Fruit fly (Drosophila melanogaster) whole organism, pupa: Measurements from ENCODE around the gene RhoGAP92B.

Experiments used
- CG14655 ChIP-seq: fragments of 200-800 bp; sonication (Bioruptor generic); optimal IDR thresholded peaks from 3 replicates; lab custom pipeline; 2017; ENCODE audit warnings: mild to moderate bottlenecking, missing biosample characterization, missing genetic modification reagents, missing genetic modification characterization
- CG4496 ChIP-seq: fragments of 200-800 bp; sonication (Bioruptor generic); IDR thresholded peaks from 3 replicates; pipeline ENCODE4 v1.3.6; 2022; ENCODE audit warnings: missing biosample characterization, missing genetic modification characterization
- CG8159 ChIP-seq: fragments of 200-800 bp; sonication (Bioruptor generic); optimal IDR thresholded peaks from 3 replicates; lab custom pipeline; 2018; ENCODE audit warnings: missing biosample characterization, mild to moderate bottlenecking, missing genetic modification characterization, moderate library complexity
- Pif1B ChIP-seq: fragments of 200-800 bp; sonication (Bioruptor generic); optimal IDR thresholded peaks from 3 replicates; lab custom pipeline; 2016; ENCODE audit warnings: missing biosample characterization, missing genetic modification characterization
- Snoo ChIP-seq: fragments of 200-800 bp; sonication (Bioruptor generic); optimal IDR thresholded peaks from 3 replicates; lab custom pipeline; 2017; ENCODE audit warnings: missing biosample characterization, mild to moderate bottlenecking, missing genetic modification characterization, inconsistent platforms

DNA sequence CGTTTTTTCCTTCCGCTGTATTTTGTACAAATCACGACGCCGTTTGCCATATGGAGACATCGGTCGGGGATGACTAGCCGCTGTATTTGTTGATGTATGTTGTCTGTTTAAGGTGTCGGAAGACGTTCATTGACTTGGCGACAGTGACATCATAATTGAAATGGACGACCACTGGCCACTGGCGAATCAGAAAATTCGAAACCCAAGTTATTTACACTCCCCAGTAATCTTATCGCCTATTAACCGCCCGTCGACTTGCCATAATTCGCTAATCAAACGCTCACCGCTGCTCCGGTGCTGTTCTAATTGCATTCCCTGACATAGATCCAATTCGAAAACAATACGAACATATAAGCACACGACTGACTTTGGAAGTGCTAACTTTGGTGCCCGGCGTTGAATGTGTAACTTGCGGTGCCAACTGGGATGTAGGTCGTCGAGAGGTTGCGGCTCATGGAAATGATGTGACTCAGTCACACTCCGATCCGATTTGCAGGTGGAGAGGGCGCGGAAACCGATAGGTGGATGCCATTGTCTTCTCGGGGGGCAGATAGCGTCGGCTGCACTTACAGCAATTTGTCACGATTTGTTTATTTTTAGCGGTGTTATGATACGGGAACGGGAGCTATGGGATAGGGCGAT lies 4.7 kb downstream of the RhoGAP92B start:
- TF ChIP-seq CG4496 (GFP tag; lab: Robert Waterston, UW) (no peak), Snoo (tag; lab: Kevin White, UChicago) (no peak), Pif1B (GFP tag; lab: Kevin White, UChicago) (no peak), CG8159 (tag; lab: Kevin White, UChicago) (no peak), CG14655 (GFP tag; lab: Kevin White, UChicago) (no peak)
